Fruit fly (Drosophila melanogaster) whole organism, prepupa: ENCODE data around the gene CG31548.

Source experiments
- CG10631 ChIP-seq: fragments of 200-800 bp; sonication (Bioruptor generic); optimal IDR thresholded peaks from 2 replicates; lab custom pipeline; 2016; ENCODE audit warnings: missing biosample characterization, missing genetic modification characterization
- CG10669 ChIP-seq: fragments of 200-800 bp; sonication (Bioruptor generic); optimal IDR thresholded peaks from 3 replicates; lab custom pipeline; 2018; ENCODE audit warnings: missing biosample characterization, mild to moderate bottlenecking, missing genetic modification characterization, moderate library complexity
- CG11762 ChIP-seq: fragments of 200-800 bp; sonication (Bioruptor generic); optimal IDR thresholded peaks from 3 replicates; lab custom pipeline; 2016; ENCODE audit warnings: missing biosample characterization, missing genetic modification characterization; ENCODE audit not compliant: insufficient read depth
- CG11902 ChIP-seq: fragments of 200-800 bp; sonication (Bioruptor generic); optimal IDR thresholded peaks from 3 replicates; lab custom pipeline; 2016; ENCODE audit warnings: missing biosample characterization, missing genetic modification characterization
- CG15336 ChIP-seq: fragments of 200-800 bp; sonication (Bioruptor generic); IDR thresholded peaks from 2 replicates; pipeline ENCODE4 v1.3.6; 2022; ENCODE audit warnings: missing biosample characterization, missing genetic modification characterization
- CG1621 ChIP-seq: fragments of 200-800 bp; sonication (Bioruptor generic); optimal IDR thresholded peaks from 3 replicates; lab custom pipeline; 2018; ENCODE audit warnings: missing biosample characterization, mild to moderate bottlenecking, missing genetic modification characterization
- CG32006 ChIP-seq: fragments of 200-800 bp; sonication (Bioruptor generic); optimal IDR thresholded peaks from 3 replicates; lab custom pipeline; 2017; ENCODE audit warnings: missing biosample characterization, mild to moderate bottlenecking, missing genetic modification characterization
- CG3919 ChIP-seq: fragments of 200-800 bp; sonication (Bioruptor generic); optimal IDR thresholded peaks from 3 replicates; lab custom pipeline; 2016; ENCODE audit warnings: missing biosample characterization, missing genetic modification characterization
- CG6163 ChIP-seq: fragments of 200-800 bp; sonication (Bioruptor generic); IDR thresholded peaks from 3 replicates; pipeline ENCODE4 v1.3.6; 2022; ENCODE audit warnings: missing biosample characterization, missing genetic modification characterization
- CG6276 ChIP-seq: fragments of 200-800 bp; sonication (Bioruptor generic); optimal IDR thresholded peaks from 2 replicates; lab custom pipeline; 2017; ENCODE audit warnings: missing biosample characterization, mild to moderate bottlenecking, missing genetic modification characterization
- CG6792 ChIP-seq: fragments of 200-800 bp; sonication (Bioruptor generic); optimal IDR thresholded peaks from 3 replicates; lab custom pipeline; 2016; ENCODE audit warnings: missing biosample characterization, missing genetic modification characterization
- CG6854 ChIP-seq: fragments of 200-800 bp; sonication (Bioruptor generic); optimal IDR thresholded peaks from 2 replicates; lab custom pipeline; 2017; ENCODE audit warnings: missing biosample characterization, mild to moderate bottlenecking, missing genetic modification characterization
- Eip75B ChIP-seq: fragments of 200-800 bp; sonication (Bioruptor generic); optimal IDR thresholded peaks from 3 replicates; lab custom pipeline; 2016; ENCODE audit warnings: missing biosample characterization, missing genetic modification characterization
- Eip78C ChIP-seq: fragments of 200-800 bp; sonication (Bioruptor generic); peaks from one replicate; lab custom pipeline; 2016; ENCODE audit warnings: missing biosample characterization, missing genetic modification characterization
- Ets21C ChIP-seq: fragments of 200-800 bp; sonication (Bioruptor generic); optimal IDR thresholded peaks from 3 replicates; lab custom pipeline; 2016; ENCODE audit warnings: missing biosample characterization, missing genetic modification characterization
- Ets96B ChIP-seq: fragments of 200-800 bp; optimal IDR thresholded peaks from 2 replicates; lab custom pipeline; 2019; ENCODE audit warnings: missing biosample characterization, mild to moderate bottlenecking, missing genetic modification characterization, moderate library complexity
- Gug ChIP-seq: fragments of 200-800 bp; sonication (Bioruptor generic); IDR thresholded peaks from 2 replicates; pipeline ENCODE4 v1.3.6; 2022; ENCODE audit warnings: missing biosample characterization, missing genetic modification characterization
- Hr4 ChIP-seq: fragments of 200-800 bp; sonication (Bioruptor generic); optimal IDR thresholded peaks from 3 replicates; lab custom pipeline; 2016; ENCODE audit warnings: missing biosample characterization, missing genetic modification characterization
- OdsH ChIP-seq: fragments of 200-800 bp; sonication (Bioruptor generic); optimal IDR thresholded peaks from 3 replicates; lab custom pipeline; 2016; ENCODE audit warnings: missing biosample characterization, missing genetic modification characterization
- Smox ChIP-seq: fragments of 200-800 bp; sonication (Bioruptor generic); optimal IDR thresholded peaks from 3 replicates; lab custom pipeline; 2016; ENCODE audit warnings: missing biosample characterization, missing genetic modification characterization
- Sox14 ChIP-seq: fragments of 200-800 bp; sonication (Bioruptor generic); optimal IDR thresholded peaks from 3 replicates; lab custom pipeline; 2016; ENCODE audit warnings: missing biosample characterization, missing genetic modification characterization
- Sox15 ChIP-seq: fragments of 200-800 bp; sonication (Bioruptor generic); optimal IDR thresholded peaks from 3 replicates; lab custom pipeline; 2016; ENCODE audit warnings: missing biosample characterization, missing genetic modification characterization
- achi ChIP-seq: fragments of 200-800 bp; sonication (Bioruptor generic); optimal IDR thresholded peaks from 3 replicates; lab custom pipeline; 2016; ENCODE audit warnings: missing biosample characterization, missing genetic modification characterization
- acj6 ChIP-seq: fragments of 200-800 bp; sonication (Bioruptor generic); optimal IDR thresholded peaks from 3 replicates; lab custom pipeline; 2016; ENCODE audit warnings: missing biosample characterization, missing genetic modification characterization
- cyc ChIP-seq: fragments of 200-800 bp; sonication (Bioruptor generic); optimal IDR thresholded peaks from 3 replicates; lab custom pipeline; 2016; ENCODE audit warnings: missing biosample characterization, missing genetic modification characterization
- dsx ChIP-seq: fragments of 200-800 bp; optimal IDR thresholded peaks from 3 replicates; lab custom pipeline; 2019; ENCODE audit warnings: missing biosample characterization, mild to moderate bottlenecking, missing genetic modification characterization, moderate library complexity; ENCODE audit not compliant: poor library complexity, severe bottlenecking
- eg ChIP-seq: fragments of 200-800 bp; sonication (Bioruptor generic); IDR thresholded peaks from 3 replicates; pipeline ENCODE4 v1.3.6; 2022; ENCODE audit warnings: missing biosample characterization, missing genetic modification characterization
- esn ChIP-seq: fragments of 200-800 bp; sonication (Bioruptor generic); optimal IDR thresholded peaks from 2 replicates; lab custom pipeline; 2016; ENCODE audit warnings: missing biosample characterization, mild to moderate bottlenecking, missing genetic modification characterization, moderate library complexity
- fd85E ChIP-seq: fragments of 200-800 bp; sonication (Bioruptor generic); optimal IDR thresholded peaks from 3 replicates; lab custom pipeline; 2016; ENCODE audit warnings: missing biosample characterization, missing genetic modification characterization
- fkh ChIP-seq: fragments of 200-800 bp; sonication (Bioruptor generic); optimal IDR thresholded peaks from 3 replicates; lab custom pipeline; 2017; ENCODE audit warnings: missing biosample characterization, mild to moderate bottlenecking, missing genetic modification characterization, moderate library complexity
- lz ChIP-seq: fragments of 200-800 bp; sonication (Bioruptor generic); optimal IDR thresholded peaks from 3 replicates; lab custom pipeline; 2016; ENCODE audit warnings: missing biosample characterization, missing genetic modification characterization
- net ChIP-seq: fragments of 200-800 bp; sonication (Bioruptor generic); optimal IDR thresholded peaks from 3 replicates; lab custom pipeline; 2016; ENCODE audit warnings: missing biosample characterization, missing genetic modification characterization
- salr ChIP-seq, 2 experiments: fragments of 200-800 bp; sonication (Bioruptor generic); optimal IDR thresholded peaks; 3 replicates each; lab custom pipeline; 2016 to 2018; ENCODE audit warnings: missing biosample characterization in 2 of 2, missing genetic modification characterization in 2 of 2, mild to moderate bottlenecking in 1 of 2
- ss ChIP-seq, 2 experiments: fragments of 200-800 bp; sonication (Bioruptor generic); optimal IDR thresholded peaks; 2 replicates in 1 of 2; 3 replicates in 1 of 2; lab custom pipeline; 2017 to 2018; ENCODE audit warnings: mild to moderate bottlenecking in 2 of 2, missing biosample characterization in 2 of 2, missing genetic modification characterization in 2 of 2, moderate library complexity in 1 of 2
- svp ChIP-seq: fragments of 200-800 bp; sonication (Bioruptor generic); peaks from one replicate; lab custom pipeline; 2016; ENCODE audit warnings: missing biosample characterization, missing genetic modification characterization

Gene CG31548

dm6 chr3R:5643421-5643820 is 6.8 kb upstream of the CG31548 start:
- no peak for TF ChIP-seq CG15336 (GFP tag; lab: Robert Waterston, UW)
- peak; percentile 86 for TF ChIP-seq svp (GFP tag; lab: Kevin White, UChicago)
- no peak for TF ChIP-seq CG32006 (GFP tag; lab: Kevin White, UChicago)

DNA sequence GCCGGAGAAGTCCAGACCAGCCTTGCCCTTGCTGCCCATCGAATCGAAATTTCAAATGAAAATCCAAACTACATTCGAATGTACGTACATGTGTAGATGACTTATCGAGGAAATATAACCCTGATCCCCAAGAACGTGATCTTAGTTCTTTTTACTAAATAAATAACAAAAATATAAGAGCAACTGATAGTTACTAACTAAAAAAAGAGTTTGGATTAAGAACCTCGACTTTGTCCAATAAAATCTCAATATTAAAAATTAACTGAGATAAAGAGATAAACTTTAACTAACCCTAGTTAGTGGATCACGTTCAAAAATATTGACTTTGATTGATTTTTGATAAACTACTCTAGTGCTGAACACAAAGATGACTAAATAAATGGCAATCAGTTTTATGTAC is 1.1 kb downstream of the CG31548 start, which contains the start of gene CG31546:
Gene CG31546 (minus strand): TSS at position 101 of the 400 bp plus-strand sequence.
- TF ChIP-seq fd85E (GFP tag; lab: Kevin White, UChicago) (no peak), Eip75B (GFP tag; lab: Kevin White, UChicago) (no peak), CG6276 (GFP tag; lab: Kevin White, UChicago) (no peak), fkh (GFP tag; lab: Kevin White, UChicago) (no peak), Ets96B (tag; lab: Kevin White, UChicago) (no peak), Smox (GFP tag; lab: Kevin White, UChicago) (no peak), cyc (no peak), Eip78C (GFP tag; lab: Kevin White, UChicago) (no peak), Gug (no peak), salr (GFP tag; optimal IDR thresholded peaks at IDR 0.05; lab: Kevin White, UChicago) (no peak), Sox15 (GFP tag; lab: Kevin White, UChicago) (no peak), lz (GFP tag; lab: Kevin White, UChicago) (no peak), CG11902 (no peak), CG10669 (GFP tag; lab: Kevin White, UChicago) (no peak)

DNA sequence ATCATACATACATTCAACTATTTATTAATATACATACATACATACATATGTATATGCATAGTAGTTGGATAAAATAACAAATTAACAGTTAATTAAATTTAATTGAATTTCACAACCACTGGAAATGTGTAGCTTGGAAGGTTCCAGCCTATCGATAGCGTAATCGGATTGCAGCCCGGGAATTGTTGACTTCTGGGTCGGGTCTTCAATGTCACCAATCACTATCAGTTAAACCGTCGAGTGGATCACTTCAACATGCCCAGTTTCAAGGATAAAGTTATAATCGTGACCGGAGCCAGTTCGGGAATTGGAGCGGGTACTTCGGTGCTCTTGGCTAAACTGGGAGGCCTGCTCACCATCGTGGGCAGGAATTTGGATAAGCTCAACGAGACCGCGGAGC is 3.2 kb downstream of the CG31548 start, which contains the start of gene CG12171:
Gene CG12171 (plus strand): TSS at position 191 of the 400 bp plus-strand sequence.
- TF ChIP-seq esn (GFP tag; lab: Kevin White, UChicago) (peak; percentile 8), svp (GFP tag; lab: Kevin White, UChicago) (peak; percentile 98), acj6 (GFP tag; lab: Kevin White, UChicago) (no peak)
- TF ChIP-seq, all 60 proteins: peak for 2

- TF ChIP-seq acj6 (GFP tag; lab: Kevin White, UChicago) (no peak), dsx (no peak), salr (GFP tag; optimal IDR thresholded peaks at IDR 0.05; lab: Kevin White, UChicago) (no peak), OdsH (GFP tag; lab: Kevin White, UChicago) (no peak), Ets21C (no peak), Sox15 (GFP tag; lab: Kevin White, UChicago) (no peak), achi (no peak), svp (GFP tag; lab: Kevin White, UChicago) (no peak), CG3919 (GFP tag; lab: Kevin White, UChicago) (no peak), Gug (no peak), Hr4 (GFP tag; lab: Kevin White, UChicago) (no peak), CG10631 (GFP tag; lab: Kevin White, UChicago) (no peak), Sox14 (GFP tag; lab: Kevin White, UChicago) (no peak)
Measured at dm6 chr3R:5632182-5632581, 4.5 kb downstream of the CG31548 start, which contains the start of gene CG31549. Gene CG31549 (plus strand): TSS chr3R:5632192.

DNA sequence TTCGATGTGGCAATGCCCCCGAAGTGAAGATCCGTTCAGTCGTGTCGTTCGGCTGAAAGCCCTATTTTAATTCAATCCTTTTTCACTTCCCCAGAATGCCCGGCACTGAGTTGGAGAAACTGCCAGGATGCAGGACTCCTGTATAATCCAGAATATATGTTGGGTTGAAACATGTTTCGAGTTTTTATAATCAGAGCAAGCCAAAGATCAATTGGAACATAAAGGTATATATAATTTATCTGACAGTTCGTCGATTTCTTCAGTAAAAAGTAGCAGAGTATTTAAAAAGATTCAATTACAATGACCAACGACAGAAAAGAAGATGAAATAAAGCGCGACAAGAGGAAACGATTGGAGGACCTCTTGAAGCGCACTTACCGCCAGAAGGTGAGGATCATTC is 9.1 kb downstream of the CG31548 start, which contains the start of gene CG31551:
Gene CG31551 (plus strand): TSS at position 301 of the 400 bp plus-strand sequence.
- TF ChIP-seq CG6792 (GFP tag; lab: Kevin White, UChicago) (no peak), net (GFP tag; lab: Kevin White, UChicago) (no peak), eg (GFP tag; lab: Robert Waterston, UW) (no peak), CG6854 (GFP tag; lab: Kevin White, UChicago) (no peak), acj6 (GFP tag; lab: Kevin White, UChicago) (no peak), CG1621 (tag; lab: Kevin White, UChicago) (no peak), Eip78C (GFP tag; lab: Kevin White, UChicago) (no peak), Hr4 (GFP tag; lab: Kevin White, UChicago) (no peak), CG11762 (no peak), fkh (GFP tag; lab: Kevin White, UChicago) (no peak), CG6163 (no peak), lz (GFP tag; lab: Kevin White, UChicago) (no peak), ss (GFP tag; optimal IDR thresholded peaks at IDR 0.05; lab: Kevin White, UChicago) (no peak)
